Fruit fly (Drosophila melanogaster) whole organism, embryonic: ENCODE data around the gene CG13884.

Experiments used
- Adf1 ChIP-seq: fragments of 200-800 bp; sonication (Bioruptor generic); IDR thresholded peaks from 2 replicates; pipeline ENCODE4 v1.3.6; 2022; ENCODE audit warnings: missing biosample characterization, missing genetic modification characterization
- Aef1 ChIP-seq: fragments of 200-800 bp; sonication (Bioruptor generic); IDR thresholded peaks from 3 replicates; pipeline ENCODE4 v1.3.6; 2022; ENCODE audit warnings: missing biosample characterization, missing genetic modification characterization
- Atf3 ChIP-seq: fragments of 200-800 bp; sonication (Bioruptor generic); optimal IDR thresholded peaks from 3 replicates; lab custom pipeline; 2016; ENCODE audit warnings: missing biosample characterization, missing genetic modification characterization
- Bdp1 ChIP-seq: fragments of 200-800 bp; sonication (Bioruptor generic); optimal IDR thresholded peaks from 3 replicates; lab custom pipeline; 2016; ENCODE audit warnings: missing biosample characterization, missing genetic modification characterization
- CG10267 ChIP-seq: fragments of 200-800 bp; sonication (Bioruptor generic); optimal IDR thresholded peaks from 2 replicates; lab custom pipeline; 2018; ENCODE audit warnings: missing biosample characterization, mild to moderate bottlenecking, missing genetic modification characterization, moderate library complexity
- CG10462 ChIP-seq: fragments of 200-800 bp; sonication (Bioruptor generic); optimal IDR thresholded peaks from 2 replicates; lab custom pipeline; 2016; ENCODE audit warnings: missing biosample characterization, missing genetic modification characterization
- CG10543 ChIP-seq: fragments of 200-800 bp; sonication (Bioruptor generic); optimal IDR thresholded peaks from 3 replicates; lab custom pipeline; 2017; ENCODE audit warnings: missing biosample characterization, mild to moderate bottlenecking, missing genetic modification characterization, moderate library complexity
- CG12104 ChIP-seq: fragments of 200-800 bp; sonication (Bioruptor generic); optimal IDR thresholded peaks from 3 replicates; lab custom pipeline; 2016; ENCODE audit warnings: missing biosample characterization, missing genetic modification characterization
- CG12219 ChIP-seq: fragments of 200-800 bp; sonication (Bioruptor generic); optimal IDR thresholded peaks from 3 replicates; lab custom pipeline; 2018; ENCODE audit warnings: missing biosample characterization, mild to moderate bottlenecking, missing genetic modification characterization
- CG14710 ChIP-seq: fragments of 200-800 bp; sonication (Bioruptor generic); optimal IDR thresholded peaks from 3 replicates; lab custom pipeline; 2019; ENCODE audit warnings: missing biosample characterization, mild to moderate bottlenecking, missing genetic modification characterization, moderate library complexity
- CG15073 ChIP-seq: fragments of 200-800 bp; sonication (Bioruptor generic); optimal IDR thresholded peaks from 2 replicates; lab custom pipeline; 2016; ENCODE audit warnings: missing biosample characterization, missing genetic modification characterization
- CG15601 ChIP-seq: fragments of 200-800 bp; sonication (Bioruptor generic); optimal IDR thresholded peaks from 3 replicates; lab custom pipeline; 2019; ENCODE audit warnings: missing biosample characterization, mild to moderate bottlenecking, missing genetic modification characterization, moderate library complexity
- CG16779 ChIP-seq: fragments of 200-800 bp; sonication (Bioruptor generic); IDR thresholded peaks from 2 replicates; pipeline ENCODE4 v1.3.6; 2022; ENCODE audit warnings: missing biosample characterization, missing genetic modification characterization
- CG16815 ChIP-seq: fragments of 200-800 bp; sonication (Bioruptor generic); optimal IDR thresholded peaks from 3 replicates; lab custom pipeline; 2017; ENCODE audit warnings: missing biosample characterization, mild to moderate bottlenecking, missing genetic modification characterization
- CG31388 ChIP-seq: fragments of 200-800 bp; sonication (Bioruptor generic); optimal IDR thresholded peaks from 2 replicates; lab custom pipeline; 2016; ENCODE audit warnings: missing biosample characterization, missing genetic modification characterization
- CG3163 ChIP-seq: fragments of 200-800 bp; sonication (Bioruptor generic); optimal IDR thresholded peaks from 3 replicates; lab custom pipeline; 2016; ENCODE audit warnings: missing biosample characterization, missing genetic modification characterization
- CG32767 ChIP-seq: fragments of 200-800 bp; sonication (Bioruptor generic); IDR thresholded peaks from 2 replicates; pipeline ENCODE4 v1.3.6; 2022; ENCODE audit warnings: missing biosample characterization, missing genetic modification characterization
- CG3407 ChIP-seq: fragments of 200-800 bp; sonication (Bioruptor generic); optimal IDR thresholded peaks from 2 replicates; lab custom pipeline; 2018; ENCODE audit warnings: missing biosample characterization, mild to moderate bottlenecking, missing genetic modification characterization
- CG3838 ChIP-seq: fragments of 200-800 bp; sonication (Bioruptor generic); optimal IDR thresholded peaks from 3 replicates; lab custom pipeline; 2016; ENCODE audit warnings: missing biosample characterization, missing genetic modification characterization
- CG4328 ChIP-seq: fragments of 200-800 bp; sonication (Bioruptor generic); optimal IDR thresholded peaks from 3 replicates; lab custom pipeline; 2017; ENCODE audit warnings: missing biosample characterization, missing genetic modification reagents, missing genetic modification characterization
- CG43689 ChIP-seq: fragments of 200-800 bp; sonication (Bioruptor generic); IDR thresholded peaks from 2 replicates; pipeline ENCODE4 v1.3.6; 2022; ENCODE audit warnings: missing biosample characterization, missing genetic modification characterization
- CG6791 ChIP-seq: fragments of 200-800 bp; sonication (Bioruptor generic); IDR thresholded peaks from 3 replicates; pipeline ENCODE4 v1.3.6; 2022; ENCODE audit warnings: missing biosample characterization, missing genetic modification characterization; ENCODE audit not compliant: partially characterized antibody
- CG7556 ChIP-seq: fragments of 200-800 bp; sonication (Bioruptor generic); optimal IDR thresholded peaks from 2 replicates; lab custom pipeline; 2017; ENCODE audit warnings: missing biosample characterization, mild to moderate bottlenecking, missing genetic modification characterization
- CG9215 ChIP-seq: fragments of 200-800 bp; sonication (Bioruptor generic); IDR thresholded peaks from 2 replicates; pipeline ENCODE4 v1.3.6; 2022; ENCODE audit warnings: missing biosample characterization, missing genetic modification characterization
- D19A ChIP-seq: fragments of 200-800 bp; optimal IDR thresholded peaks from 3 replicates; lab custom pipeline; 2019; ENCODE audit warnings: missing biosample characterization, mild to moderate bottlenecking, missing genetic modification characterization, moderate library complexity
- Fer2 ChIP-seq: fragments of 200-800 bp; sonication (Bioruptor generic); optimal IDR thresholded peaks from 2 replicates; lab custom pipeline; 2018; ENCODE audit warnings: missing biosample characterization, mild to moderate bottlenecking, missing genetic modification characterization, moderate library complexity
- H15 ChIP-seq: fragments of 200-800 bp; sonication (Bioruptor generic); IDR thresholded peaks from 3 replicates; pipeline ENCODE4 v1.3.6; 2022; ENCODE audit warnings: missing biosample characterization, missing genetic modification characterization
- HLH54F ChIP-seq: fragments of 200-800 bp; sonication (Bioruptor generic); optimal IDR thresholded peaks from 3 replicates; lab custom pipeline; 2016; ENCODE audit warnings: missing biosample characterization, missing genetic modification characterization
- Jarid2 ChIP-seq: fragments of 200-800 bp; sonication (Bioruptor generic); optimal IDR thresholded peaks from 3 replicates; lab custom pipeline; 2017; ENCODE audit warnings: mild to moderate bottlenecking, missing biosample characterization, missing genetic modification reagents, missing genetic modification characterization
- Myb ChIP-seq: fragments of 200-800 bp; sonication (Bioruptor generic); optimal IDR thresholded peaks from 2 replicates; lab custom pipeline; 2016; ENCODE audit warnings: missing biosample characterization, missing genetic modification characterization
- Poxn ChIP-seq: fragments of 200-800 bp; sonication (Bioruptor generic); IDR thresholded peaks from 2 replicates; pipeline ENCODE4 v1.3.6; 2022; ENCODE audit warnings: missing biosample characterization, missing genetic modification characterization
- Sin3A ChIP-seq: fragments of >200 bp; optimal IDR thresholded peaks from 2 replicates; lab custom pipeline; 2018
- Usf ChIP-seq: fragments of 200-800 bp; sonication (Bioruptor generic); optimal IDR thresholded peaks from 2 replicates; lab custom pipeline; 2017; ENCODE audit warnings: missing genotype, missing biosample characterization, missing genetic modification characterization
- amos ChIP-seq: fragments of 200-800 bp; sonication (Bioruptor generic); IDR thresholded peaks from 2 replicates; pipeline ENCODE4 v1.3.6; 2022; ENCODE audit warnings: missing biosample characterization, missing genetic modification characterization; ENCODE audit not compliant: partially characterized antibody
- bbx ChIP-seq: fragments of 200-800 bp; sonication (Bioruptor generic); IDR thresholded peaks from 2 replicates; pipeline ENCODE4 v1.3.6; 2022; ENCODE audit warnings: missing biosample characterization, missing genetic modification characterization; ENCODE audit not compliant: partially characterized antibody
- cad ChIP-seq: fragments of >200 bp; optimal IDR thresholded peaks from 2 replicates; lab custom pipeline; 2017; ENCODE audit warnings: missing biosample characterization, missing genetic modification characterization
- dan ChIP-seq: fragments of 200-800 bp; sonication (Bioruptor generic); IDR thresholded peaks from 2 replicates; pipeline ENCODE4 v1.3.6; 2022; ENCODE audit warnings: missing biosample characterization, missing genetic modification characterization
- fd3F ChIP-seq: fragments of 200-800 bp; sonication (Bioruptor generic); optimal IDR thresholded peaks from 2 replicates; lab custom pipeline; 2018; ENCODE audit warnings: missing biosample characterization, mild to moderate bottlenecking, missing genetic modification characterization, moderate library complexity
- ind ChIP-seq: fragments of 200-800 bp; sonication (Bioruptor generic); optimal IDR thresholded peaks from 3 replicates; lab custom pipeline; 2016; ENCODE audit warnings: missing biosample characterization, missing genetic modification characterization
- kay ChIP-seq: fragments of 200-800 bp; sonication (Bioruptor generic); optimal IDR thresholded peaks from 2 replicates; lab custom pipeline; 2016; ENCODE audit warnings: missing biosample characterization, missing genetic modification characterization
- maf-S ChIP-seq: fragments of 200-800 bp; sonication (Bioruptor generic); optimal IDR thresholded peaks from 2 replicates; lab custom pipeline; 2016; ENCODE audit warnings: missing biosample characterization, missing genetic modification characterization
- oc ChIP-seq: fragments of 200-800 bp; sonication (Bioruptor generic); optimal IDR thresholded peaks from 2 replicates; lab custom pipeline; 2018; ENCODE audit warnings: missing biosample characterization, mild to moderate bottlenecking, missing genetic modification characterization, moderate library complexity
- p53 ChIP-seq: fragments of 200-800 bp; sonication (Bioruptor generic); optimal IDR thresholded peaks from 2 replicates; lab custom pipeline; 2016; ENCODE audit warnings: missing biosample characterization, missing genetic modification characterization
- pnt ChIP-seq: fragments of 200-800 bp; sonication (Bioruptor generic); optimal IDR thresholded peaks from 3 replicates; lab custom pipeline; 2016; ENCODE audit warnings: missing biosample characterization, missing genetic modification characterization
- prd ChIP-seq, 3 experiments: fragments of >200 bp in 2 of 3; fragments of 200-800 bp in 1 of 3; sonication (Bioruptor generic) in 1 of 3; optimal IDR thresholded peaks in 2 of 3; IDR thresholded peaks in 1 of 3; 2 replicates in 2 of 3; 3 replicates in 1 of 3; pipeline versions ENCODE4 v1.3.6 to Lab custom; 2017 to 2022; ENCODE audit warnings: missing biosample characterization in 1 of 3, missing genetic modification characterization in 1 of 3
- seq ChIP-seq: fragments of 200-800 bp; sonication (Bioruptor generic); IDR thresholded peaks from 2 replicates; pipeline ENCODE4 v1.3.6; 2022; ENCODE audit warnings: missing biosample characterization, missing genetic modification characterization
- sima ChIP-seq: fragments of 200-800 bp; sonication (Bioruptor generic); optimal IDR thresholded peaks from 2 replicates; lab custom pipeline; 2016; ENCODE audit warnings: missing biosample characterization, missing genetic modification characterization
- ssp ChIP-seq: fragments of 200-800 bp; sonication (Bioruptor generic); IDR thresholded peaks from 2 replicates; pipeline ENCODE4 v1.3.6; 2022; ENCODE audit warnings: missing biosample characterization, missing genetic modification characterization
- tio ChIP-seq: fragments of 200-800 bp; sonication (Bioruptor generic); optimal IDR thresholded peaks from 2 replicates; lab custom pipeline; 2017; ENCODE audit warnings: missing biosample characterization, missing genetic modification characterization, inconsistent platforms
- tna ChIP-seq: fragments of 200-800 bp; sonication (Bioruptor generic); IDR thresholded peaks from 2 replicates; pipeline ENCODE4 v1.3.6; 2022; ENCODE audit warnings: missing biosample characterization, missing genetic modification characterization; ENCODE audit not compliant: partially characterized antibody
- usp ChIP-seq: fragments of >200 bp; optimal IDR thresholded peaks from 2 replicates; lab custom pipeline; 2017; ENCODE audit warnings: missing biosample characterization, missing genetic modification characterization
- zfh1 ChIP-seq: fragments of 200-800 bp; sonication (Bioruptor generic); IDR thresholded peaks from 3 replicates; pipeline ENCODE4 v1.3.6; 2022; ENCODE audit warnings: missing biosample characterization, missing genetic modification characterization

CG13884 gene

dm6 chr3L:361201-361600 is 5.0 kb downstream of the CG13884 start, which contains the start of the genes Cdc5 and CG1233 (continued):
- TF ChIP-seq usp (GFP tag; lab: Kevin White, UChicago) (no peak), ind (GFP tag; lab: Kevin White, UChicago) (no peak), kay (GFP tag; lab: Kevin White, UChicago) (no peak), CG16815 (GFP tag; lab: Kevin White, UChicago) (no peak), CG14710 (tag; lab: Kevin White, UChicago) (peak; percentile 84), Myb (GFP tag; lab: Kevin White, UChicago) (peak; percentile 29), CG6791 (GFP tag; lab: Robert Waterston, UW) (peak; percentile 45; the same call in 1 of the 3 replicates), zfh1 (GFP tag; lab: Robert Waterston, UW) (peak; percentile 63; the same call in 1 of the 3 replicates), Aef1 (GFP tag; lab: Robert Waterston, UW) (no peak), D19A (tag; lab: Kevin White, UChicago) (no peak), CG31388 (no peak), amos (GFP tag; lab: Robert Waterston, UW) (no peak), CG10267 (tag; lab: Kevin White, UChicago) (peak; percentile 71), CG7556 (GFP tag; lab: Kevin White, UChicago) (no peak), H15 (peak; percentile 45; the same call in 1 of the 3 replicates), p53 (GFP tag; lab: Kevin White, UChicago) (no peak), Adf1 (GFP tag; lab: Robert Waterston, UW) (no peak), CG10543 (GFP tag; lab: Kevin White, UChicago) (no peak), tna (GFP tag; lab: Robert Waterston, UW) (no peak), sima (no peak), CG43689 (no peak), pnt (GFP tag; lab: Kevin White, UChicago) (no peak), seq (GFP tag; lab: Robert Waterston, UW) (no peak), CG16779 (GFP tag; lab: Robert Waterston, UW) (no peak), CG32767 (GFP tag; lab: Robert Waterston, UW) (no peak), Jarid2 (GFP tag; lab: Kevin White, UChicago) (no peak), CG9215 (0 out of 2 replicates have a peak, but pooled peaks have one; percentile 5), HLH54F (GFP tag; lab: Kevin White, UChicago) (peak; percentile 46), CG12104 (GFP tag; lab: Kevin White, UChicago) (no peak), Bdp1 (GFP tag; lab: Kevin White, UChicago) (no peak), Sin3A (lab: Kevin White, UChicago) (peak; percentile 82), CG12219 (GFP tag; lab: Kevin White, UChicago) (no peak), fd3F (no peak), ssp (peak; percentile 30; the same call in 1 of the 2 replicates), CG4328 (GFP tag; lab: Kevin White, UChicago) (no peak), Fer2 (tag; lab: Kevin White, UChicago) (no peak), bbx (GFP tag; lab: Robert Waterston, UW) (no peak), tio (GFP tag; lab: Kevin White, UChicago) (no peak), Atf3 (peak; percentile 15), CG15601 (no peak), CG3407 (no peak), Poxn (GFP tag; lab: Robert Waterston, UW) (no peak), oc (tag; lab: Kevin White, UChicago) (no peak), prd (optimal IDR thresholded peaks at IDR 0.05; lab: Kevin White, UChicago) (no peak), prd (GFP tag; IDR thresholded peaks at IDR 0.05; lab: Robert Waterston, UW) (peak; percentile 31; the same call in 1 of the 3 replicates), CG3163 (no peak), maf-S (GFP tag; lab: Kevin White, UChicago) (peak; percentile 8), Usf (GFP tag; lab: Kevin White, UChicago) (no peak), CG10462 (GFP tag; lab: Kevin White, UChicago) (no peak), CG15073 (no peak), dan (no peak), CG3838 (GFP tag; lab: Kevin White, UChicago) (peak; percentile 55), cad (no peak)
